Worm (Caenorhabditis elegans) whole organism, early embryonic: ENCODE results near the gene sdz-13.

Experiments
- B0310.2 ChIP-seq: sonication (generic microtip); optimal IDR thresholded peaks from 2 replicates; lab custom pipeline; 2016; ENCODE audit warnings: mild to moderate bottlenecking, missing genetic modification characterization, missing compliant biosample characterization
- F13C5.2 ChIP-seq: sonication (generic microtip); optimal IDR thresholded peaks from 2 replicates; lab custom pipeline; 2017; ENCODE audit warnings: mild to moderate bottlenecking, missing genetic modification characterization, inconsistent platforms, missing compliant biosample characterization
- aly-1 ChIP-seq: sonication (generic microtip); optimal IDR thresholded peaks from 2 replicates; lab custom pipeline; 2016; ENCODE audit warnings: missing genetic modification characterization, missing compliant biosample characterization
- ceh-13 ChIP-seq: fragments of 200-800 bp; sonication (Bioruptor generic); optimal IDR thresholded peaks from 2 replicates; lab custom pipeline; 2018; ENCODE audit warnings: mild to moderate bottlenecking, missing genetic modification characterization, missing compliant biosample characterization
- ceh-36 ChIP-seq: sonication (generic microtip); optimal IDR thresholded peaks from 2 replicates; lab custom pipeline; 2016; ENCODE audit warnings: missing genetic modification characterization, inconsistent platforms, missing compliant biosample characterization
- ets-7 ChIP-seq: sonication (generic microtip); optimal IDR thresholded peaks from 2 replicates; lab custom pipeline; 2016; ENCODE audit warnings: missing genotype, missing genetic modification characterization, missing compliant biosample characterization
- flt-1 ChIP-seq: fragments of 200-800 bp; sonication (Bioruptor generic); IDR thresholded peaks from 2 replicates; pipeline ENCODE4 v1.3.6; 2022; ENCODE audit warnings: missing genetic modification characterization, missing compliant biosample characterization
- hmbx-1 ChIP-seq: sonication (generic microtip); optimal IDR thresholded peaks from 2 replicates; lab custom pipeline; 2016; ENCODE audit warnings: mild to moderate bottlenecking, missing genetic modification characterization, missing compliant biosample characterization
- hmg-4 ChIP-seq: fragments of 200-800 bp; sonication (Bioruptor generic); optimal IDR thresholded peaks from 2 replicates; lab custom pipeline; 2018; ENCODE audit warnings: mild to moderate bottlenecking, missing genetic modification characterization, missing compliant biosample characterization
- pes-1 ChIP-seq: fragments of 200-800 bp; sonication (Bioruptor generic); IDR thresholded peaks from 2 replicates; pipeline ENCODE4 v1.3.6; 2022; ENCODE audit warnings: missing genetic modification reagents, missing genetic modification characterization, missing compliant biosample characterization
- scrt-1 ChIP-seq: fragments of 200-800 bp; sonication (Bioruptor generic); IDR thresholded peaks from 2 replicates; pipeline ENCODE4 v1.3.6; 2022; ENCODE audit warnings: missing genetic modification characterization, missing compliant biosample characterization
- sea-1 ChIP-seq: fragments of 200-800 bp; sonication (Bioruptor generic); conservative IDR thresholded peaks from 2 replicates; pipeline ENCODE4 v1.3.6; 2022; ENCODE audit warnings: missing genetic modification characterization, missing compliant biosample characterization
- tbx-11 ChIP-seq: fragments of 200-800 bp; sonication (Bioruptor generic); IDR thresholded peaks from 2 replicates; pipeline ENCODE4 v1.3.6; 2022; ENCODE audit warnings: missing genetic modification characterization, missing compliant biosample characterization
- tbx-37 ChIP-seq: fragments of 200-800 bp; sonication (Bioruptor generic); conservative IDR thresholded peaks from 2 replicates; pipeline ENCODE4 v1.3.6; 2022; ENCODE audit warnings: missing genetic modification reagents, missing genetic modification characterization, missing compliant biosample characterization
- tra-4 ChIP-seq: sonication (generic microtip); optimal IDR thresholded peaks from 2 replicates; lab custom pipeline; 2017; ENCODE audit warnings: missing genetic modification characterization, missing compliant biosample characterization

Gene sdz-13

DNA sequence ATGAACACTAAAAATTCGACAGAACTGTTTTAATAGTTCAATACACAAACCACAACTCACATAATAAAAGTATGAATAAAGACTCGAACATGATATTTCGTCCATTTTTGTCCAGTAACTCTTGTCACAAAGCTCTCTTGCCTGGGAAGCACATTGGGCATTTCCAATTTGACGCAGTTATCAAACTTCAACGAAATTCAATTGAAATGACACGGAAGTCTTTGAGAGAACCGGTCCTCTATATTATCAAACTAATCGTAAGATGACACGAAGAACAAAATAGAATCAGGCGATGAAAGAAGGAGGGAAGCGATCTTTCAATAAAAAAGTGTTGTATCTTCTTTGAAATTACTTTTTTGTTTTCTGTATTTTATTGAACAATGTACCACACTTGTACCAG, 24.4 kb downstream of the sdz-13 start, which contains the start of gene T11G6.3:
TSS of gene T11G6.3 (minus strand) at position 189 of the 400 bp plus-strand sequence.
- TF ChIP-seq tbx-37 = no peak
- TF ChIP-seq hmbx-1 (tag; lab: Kevin White, UChicago) = no peak
- no peak for TF ChIP-seq hmg-4 (GFP tag; lab: Kevin White, UChicago)
- TF ChIP-seq F13C5.2 (tag; lab: Kevin White, UChicago) = no peak
- TF ChIP-seq flt-1 (GFP tag; lab: Robert Waterston, UW) = no peak
- no peak for TF ChIP-seq pes-1 (GFP tag; lab: Robert Waterston, UW)
- TF ChIP-seq ets-7 (tag; lab: Kevin White, UChicago) = no peak

DNA sequence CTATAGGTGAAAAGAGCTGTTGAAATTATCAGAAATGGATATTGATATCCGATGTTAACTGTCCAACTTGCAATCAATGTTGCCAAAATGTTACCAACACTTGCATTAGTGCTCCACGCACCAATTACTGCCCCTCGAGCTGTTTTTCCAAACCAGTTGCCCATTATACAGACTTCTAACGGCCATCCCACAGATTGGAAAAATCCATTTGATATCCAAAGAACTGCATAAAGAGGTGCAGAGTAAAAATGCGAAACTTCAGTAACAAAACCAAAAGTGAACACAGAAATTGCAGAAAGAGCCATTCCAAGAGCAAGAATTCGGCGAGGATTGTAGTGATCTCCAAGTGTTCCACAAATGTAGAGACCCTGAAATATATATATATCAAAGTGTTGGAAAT, 25.4 kb downstream of the sdz-13 start:
- TF ChIP-seq tra-4 (tag; lab: Kevin White, UChicago) (no peak), tbx-11 (GFP tag; lab: Robert Waterston, UW) (no peak), F13C5.2 (tag; lab: Kevin White, UChicago) (no peak), hmbx-1 (tag; lab: Kevin White, UChicago) (no peak), ceh-36 (tag; lab: Kevin White, UChicago) (no peak), ceh-13 (GFP tag; lab: Kevin White, UChicago) (no peak), hmg-4 (GFP tag; lab: Kevin White, UChicago) (no peak), scrt-1 (no peak), pes-1 (GFP tag; lab: Robert Waterston, UW) (no peak), ets-7 (tag; lab: Kevin White, UChicago) (no peak), sea-1 (GFP tag; lab: Robert Waterston, UW) (no peak), tbx-37 (no peak), aly-1 (no peak)

DNA sequence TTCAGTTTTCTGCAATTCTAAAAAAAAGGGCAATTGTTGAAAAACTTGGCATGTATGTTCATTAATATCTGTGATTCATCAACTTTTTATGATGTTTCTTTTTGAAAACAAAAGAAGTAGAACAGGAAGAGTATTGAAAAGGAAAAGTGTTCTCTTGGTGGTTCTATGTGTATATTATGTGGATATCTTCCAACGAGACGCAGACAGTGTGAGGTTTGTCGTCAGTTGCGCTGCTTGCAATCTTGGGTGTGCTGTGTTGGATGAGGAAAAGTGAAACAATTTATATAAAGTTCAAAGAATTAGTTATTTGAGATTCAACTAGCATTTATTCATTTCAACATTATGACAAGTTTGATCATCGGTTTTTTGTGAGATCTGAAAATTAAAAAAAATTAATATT, 27.0 kb downstream of the sdz-13 start:
- no peak for TF ChIP-seq scrt-1
- TF ChIP-seq hmg-4 (GFP tag; lab: Kevin White, UChicago) = no peak
- TF ChIP-seq tbx-11 (GFP tag; lab: Robert Waterston, UW) = no peak
- no peak for TF ChIP-seq pes-1 (GFP tag; lab: Robert Waterston, UW)
- TF ChIP-seq hmbx-1 (tag; lab: Kevin White, UChicago) = no peak
- TF ChIP-seq ceh-36 (tag; lab: Kevin White, UChicago) = no peak

DNA sequence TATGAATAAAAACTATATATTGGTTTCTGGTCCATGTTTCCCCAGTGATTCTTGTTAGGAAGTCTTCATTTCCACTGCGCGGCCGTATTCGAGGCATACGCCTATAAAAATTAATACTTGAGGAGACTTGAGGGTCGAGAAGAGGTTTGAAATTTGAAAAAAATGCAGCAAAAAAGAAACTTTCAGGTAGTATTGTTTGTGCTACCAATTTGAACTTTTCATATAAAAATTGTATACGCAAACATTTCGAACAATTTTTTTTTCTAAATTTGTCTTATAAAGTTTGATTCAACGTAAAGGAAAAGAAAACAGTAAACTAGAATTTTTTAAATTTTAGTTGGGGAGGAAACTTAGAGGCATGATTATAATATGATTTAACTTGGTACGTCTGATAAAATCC, 27.6 kb downstream of the sdz-13 start, which contains the start of gene T11G6.4:
TSS of gene T11G6.4 (minus strand) at position 101 of the 400 bp plus-strand sequence.
- TF ChIP-seq hmbx-1 (tag; lab: Kevin White, UChicago) (no peak), tbx-11 (GFP tag; lab: Robert Waterston, UW) (no peak), pes-1 (GFP tag; lab: Robert Waterston, UW) (no peak), sea-1 (GFP tag; lab: Robert Waterston, UW) (no peak), B0310.2 (tag; lab: Kevin White, UChicago) (no peak)

DNA sequence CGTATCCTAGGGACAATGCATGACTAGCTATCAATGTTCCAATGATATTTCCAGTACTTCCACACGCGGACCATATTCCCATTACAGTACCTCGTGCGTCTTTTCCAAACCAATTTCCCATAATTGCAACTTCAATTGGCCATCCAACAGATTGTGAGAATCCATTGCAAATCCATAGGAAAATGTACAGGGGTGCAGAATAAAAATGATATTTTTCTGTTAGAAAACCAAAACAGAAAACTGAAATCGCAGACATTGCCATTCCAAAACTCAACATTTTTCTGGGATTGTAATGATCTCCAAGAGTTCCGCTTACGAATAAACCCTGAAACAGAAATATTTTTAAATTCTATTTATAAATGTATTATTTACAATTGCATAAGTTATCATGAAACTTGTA, 28.3 kb downstream of the sdz-13 start:
- TF ChIP-seq hmbx-1 (tag; lab: Kevin White, UChicago) (no peak), flt-1 (GFP tag; lab: Robert Waterston, UW) (no peak), aly-1 (no peak), ets-7 (tag; lab: Kevin White, UChicago) (no peak), hmg-4 (GFP tag; lab: Kevin White, UChicago) (no peak), scrt-1 (no peak), tbx-11 (GFP tag; lab: Robert Waterston, UW) (no peak), tbx-37 (no peak), pes-1 (GFP tag; lab: Robert Waterston, UW) (no peak)

DNA sequence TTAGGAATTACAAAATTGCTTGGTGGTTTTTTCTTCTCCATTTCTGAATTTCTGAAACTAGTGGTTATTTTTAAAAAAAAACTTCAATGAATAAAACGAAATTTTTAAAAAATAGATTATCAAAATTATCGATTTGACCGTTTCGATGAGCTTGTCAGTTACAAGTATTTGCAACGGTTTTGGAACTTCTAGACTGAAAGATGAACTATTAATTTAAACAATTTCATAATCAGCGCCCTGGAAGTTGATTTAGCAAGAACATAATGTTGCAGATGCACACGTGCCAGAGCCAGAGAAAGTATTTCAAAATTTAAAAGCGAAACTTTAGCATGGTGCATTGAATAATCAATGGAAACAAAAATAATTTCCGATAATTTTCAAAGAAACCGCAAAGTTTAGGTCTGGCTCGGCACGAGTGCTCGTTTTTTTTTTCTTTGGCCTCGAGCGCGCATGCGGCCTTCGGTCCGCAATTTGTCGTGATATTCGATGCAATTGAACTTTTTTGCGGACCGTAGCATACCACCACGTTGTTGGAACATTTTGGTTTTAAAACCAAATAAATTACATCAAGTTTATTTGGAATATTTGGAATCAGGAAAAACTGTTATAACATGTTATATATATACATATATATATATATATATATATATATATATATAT, 36.6 kb downstream of the sdz-13 start, which contains the start of gene T11G6.5:
TSS of gene T11G6.5 (minus strand) at position 51 of the 660 bp plus-strand sequence.
- TF ChIP-seq tra-4 (tag; lab: Kevin White, UChicago) = no peak
- no peak for TF ChIP-seq tbx-37
- no peak for TF ChIP-seq F13C5.2 (tag; lab: Kevin White, UChicago)
- no peak for TF ChIP-seq hmbx-1 (tag; lab: Kevin White, UChicago)

DNA sequence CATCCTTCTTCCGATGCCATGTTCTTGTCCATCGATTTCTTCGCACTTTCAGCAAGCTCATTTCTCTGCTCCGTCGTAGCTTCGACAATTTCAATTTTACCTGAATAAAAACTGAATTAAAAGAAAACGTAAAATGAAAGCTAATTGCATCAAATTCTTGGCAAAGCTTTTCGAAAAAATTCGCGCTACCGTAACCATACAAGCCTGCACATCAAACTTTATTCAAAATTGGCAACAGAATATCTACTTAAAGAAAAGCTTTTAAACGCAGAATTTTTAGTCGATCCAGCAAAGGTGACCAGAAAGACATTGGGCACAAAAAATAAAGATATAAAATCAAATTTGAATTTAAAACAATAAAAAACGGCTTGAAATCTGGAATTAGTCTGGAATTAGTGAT, 37.2 kb downstream of the sdz-13 start:
- no peak for TF ChIP-seq flt-1 (GFP tag; lab: Robert Waterston, UW)
- no peak for TF ChIP-seq tbx-11 (GFP tag; lab: Robert Waterston, UW)
- no peak for TF ChIP-seq aly-1

DNA sequence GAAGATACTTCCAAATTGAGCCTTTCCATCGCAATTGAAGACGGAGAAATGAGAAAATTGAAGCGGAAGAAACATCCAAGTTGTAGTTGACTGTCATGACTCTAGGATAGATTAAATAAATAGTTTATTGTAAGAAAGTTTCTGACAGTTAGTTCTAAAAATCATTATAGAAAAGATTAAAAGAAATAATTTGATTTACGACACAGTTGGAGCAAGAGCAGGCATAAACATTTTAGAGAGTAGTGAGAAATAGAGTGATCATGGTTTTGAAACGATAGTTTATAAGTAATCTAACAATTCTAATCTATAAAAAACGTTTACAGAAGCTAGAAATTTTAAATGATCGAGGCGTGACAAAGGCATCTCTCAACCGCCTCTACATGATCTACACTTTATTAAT, 47.3 kb downstream of the sdz-13 start, which contains the start of gene best-15:
TSS of gene best-15 (minus strand) at position 101 of the 400 bp plus-strand sequence.
- no peak for TF ChIP-seq tbx-37
- no peak for TF ChIP-seq sea-1 (GFP tag; lab: Robert Waterston, UW)
- TF ChIP-seq F13C5.2 (tag; lab: Kevin White, UChicago) = no peak
- TF ChIP-seq hmg-4 (GFP tag; lab: Kevin White, UChicago) = no peak
- no peak for TF ChIP-seq tra-4 (tag; lab: Kevin White, UChicago)
- no peak for TF ChIP-seq flt-1 (GFP tag; lab: Robert Waterston, UW)
- no peak for TF ChIP-seq ceh-36 (tag; lab: Kevin White, UChicago)
- TF ChIP-seq tbx-11 (GFP tag; lab: Robert Waterston, UW) = no peak
- TF ChIP-seq aly-1 = no peak
- TF ChIP-seq ceh-13 (GFP tag; lab: Kevin White, UChicago) = no peak
- TF ChIP-seq scrt-1 = no peak
- TF ChIP-seq ets-7 (tag; lab: Kevin White, UChicago) = no peak
